Worm (Caenorhabditis elegans) whole organism, L4 larva: ENCODE data around the gene pals-33.

Source experiments
- F37D6.2 ChIP-seq: sonication (generic microtip); optimal IDR thresholded peaks from 2 replicates; lab custom pipeline; 2016; ENCODE audit warnings: mild to moderate bottlenecking, missing genetic modification characterization, missing compliant biosample characterization
- R02D3.7 ChIP-seq: fragments of 150-350 bp; sonication (generic microtip); optimal IDR thresholded peaks from 3 replicates; lab custom pipeline; 2014; ENCODE audit warnings: missing biosample characterization, missing genetic modification characterization
- ZK546.5 ChIP-seq, 2 experiments: sonication (generic microtip); optimal IDR thresholded peaks; 2 replicates each; lab custom pipeline; 2017; ENCODE audit warnings: missing biosample characterization in 2 of 2, missing genetic modification characterization in 2 of 2
- arid-1 ChIP-seq: fragments of 200-800 bp; sonication (Bioruptor generic); conservative IDR thresholded peaks from 2 replicates; pipeline ENCODE4 v1.3.6; 2022; ENCODE audit warnings: missing genetic modification reagents, missing genetic modification characterization, missing compliant biosample characterization
- hif-1 ChIP-seq, 2 experiments: sonication (generic microtip); optimal IDR thresholded peaks; 2 replicates each; lab custom pipeline; 2016 to 2017; ENCODE audit warnings: missing compliant biosample characterization in 2 of 2, missing genetic modification characterization in 2 of 2, missing genetic modification reagents in 2 of 2, missing genotype in 2 of 2, mild to moderate bottlenecking in 1 of 2
- hmg-1.1 ChIP-seq: fragments of 200-800 bp; sonication (Bioruptor generic); IDR thresholded peaks from 2 replicates; pipeline ENCODE4 v1.3.6; 2022; ENCODE audit warnings: missing genetic modification reagents, missing genetic modification characterization, missing compliant biosample characterization
- mxl-2 ChIP-seq: fragments of 200-800 bp; sonication (Bioruptor generic); conservative IDR thresholded peaks from 2 replicates; pipeline ENCODE4 v1.3.6; 2022; ENCODE audit warnings: missing genetic modification reagents, missing genetic modification characterization, missing compliant biosample characterization
- mxl-3 ChIP-seq: fragments of 200-800 bp; sonication (Bioruptor generic); optimal IDR thresholded peaks from 2 replicates; lab custom pipeline; 2018; ENCODE audit warnings: mild to moderate bottlenecking, missing genetic modification characterization, missing compliant biosample characterization
- nhr-25 ChIP-seq: sonication (generic microtip); optimal IDR thresholded peaks from 2 replicates; lab custom pipeline; 2017; ENCODE audit warnings: missing genetic modification characterization, mild to moderate bottlenecking, missing compliant biosample characterization, antibody characterized with exemption, moderate library complexity, borderline replicate concordance; ENCODE audit not compliant: insufficient read depth
- nhr-42 ChIP-seq: fragments of 200-800 bp; sonication (Bioruptor generic); IDR thresholded peaks from 2 replicates; pipeline ENCODE4 v1.3.6; 2022; ENCODE audit warnings: missing genetic modification characterization, missing compliant biosample characterization
- pqm-1 ChIP-seq: sonication (generic microtip); optimal IDR thresholded peaks from 2 replicates; lab custom pipeline; 2017; ENCODE audit warnings: missing biosample characterization, missing genetic modification characterization
- snpc-1.2 ChIP-seq: fragments of 200-800 bp; sonication (Bioruptor generic); IDR thresholded peaks from 2 replicates; pipeline ENCODE4 v1.3.6; 2022; ENCODE audit warnings: missing genetic modification reagents, missing genetic modification characterization, missing compliant biosample characterization
- spr-1 ChIP-seq: sonication (generic microtip); optimal IDR thresholded peaks from 2 replicates; lab custom pipeline; 2016; ENCODE audit warnings: mild to moderate bottlenecking, missing genetic modification characterization, missing compliant biosample characterization
- unc-130 ChIP-seq: sonication (generic microtip); optimal IDR thresholded peaks from 2 replicates; lab custom pipeline; 2016; ENCODE audit warnings: missing genetic modification reagents, missing genetic modification characterization, missing compliant biosample characterization
- vab-7 ChIP-seq: fragments of 200-800 bp; sonication (Bioruptor generic); IDR thresholded peaks from 2 replicates; pipeline ENCODE4 v1.3.6; 2022; ENCODE audit warnings: missing genetic modification reagents, missing genetic modification characterization, missing compliant biosample characterization
- zip-11 ChIP-seq: fragments of 200-800 bp; sonication (Bioruptor generic); IDR thresholded peaks from 2 replicates; pipeline ENCODE4 v1.3.6; 2022; ENCODE audit warnings: missing genetic modification characterization, missing compliant biosample characterization
- ztf-11 ChIP-seq: fragments of 150-350 bp; optimal IDR thresholded peaks from 2 replicates; lab custom pipeline; 2014; ENCODE audit warnings: missing biosample characterization, missing genetic modification characterization
- ztf-7 ChIP-seq: fragments of 150-350 bp; optimal IDR thresholded peaks from 2 replicates; lab custom pipeline; 2014; ENCODE audit warnings: missing biosample characterization, missing genetic modification characterization

Gene pals-33

ce11 chrV:3718507-3718906, 45.3 kb downstream of the pals-33 start:
- TF ChIP-seq hif-1 (tag; optimal IDR thresholded peaks at IDR 0.05; lab: Kevin White, UChicago) (no peak), ZK546.5 (tag; optimal IDR thresholded peaks at IDR 0.05; lab: Kevin White, UChicago) (no peak), zip-11 (GFP tag; lab: Robert Waterston, UW) (no peak), nhr-25 (tag; lab: Kevin White, UChicago) (no peak), mxl-3 (GFP tag; lab: Kevin White, UChicago) (no peak), snpc-1.2 (no peak), R02D3.7 (no peak), mxl-2 (GFP tag; lab: Robert Waterston, UW) (no peak), vab-7 (GFP tag; lab: Robert Waterston, UW) (no peak), nhr-42 (GFP tag; lab: Robert Waterston, UW) (no peak), ztf-11 (no peak), hmg-1.1 (GFP tag; lab: Robert Waterston, UW) (no peak), arid-1 (no peak), unc-130 (no peak)

ce11 chrV:3724772-3725171, 51.6 kb downstream of the pals-33 start, which contains the start of gene str-30:
str-30 (plus strand) TSS chrV:3725072.
- no peak for TF ChIP-seq ztf-7 (tag; lab: Kevin White, UChicago)
- no peak for TF ChIP-seq pqm-1
- TF ChIP-seq spr-1 = no peak
- no peak for TF ChIP-seq F37D6.2
